Worm (Caenorhabditis elegans): Measurements from ENCODE around the gene Y47D7A.9.

Y47D7A.9 gene

DNA sequence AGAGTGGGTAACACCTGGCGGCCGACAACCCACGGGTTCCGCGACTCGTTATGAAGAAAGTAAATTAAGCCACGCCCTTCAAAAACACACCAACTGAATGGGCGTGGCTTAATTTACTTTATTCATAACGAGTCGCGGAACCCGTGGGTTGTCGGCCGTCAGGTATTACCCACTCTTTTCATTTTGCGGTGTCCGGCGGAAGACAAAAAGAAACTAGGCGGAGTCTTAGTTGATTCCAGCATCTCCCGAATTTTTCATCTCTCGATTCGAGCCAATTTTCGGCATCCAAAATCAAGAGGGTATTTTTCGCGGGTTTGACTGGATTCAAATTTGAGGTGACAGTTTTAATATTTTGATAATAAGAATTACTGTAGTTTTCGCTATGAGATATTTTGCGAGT is 23.9 kb upstream of the Y47D7A.9 start:
- TF ChIP-seq ceh-44 (GFP tag; IDR thresholded peaks at IDR 0.05) (no peak), unc-130 (GFP tag; optimal IDR thresholded peaks at IDR 0.05) (peak; percentile 35), lin-38 (GFP tag; IDR thresholded peaks at IDR 0.05) (peak; percentile 63; the same call in 1 of the 2 replicates), F49E8.2 (tag; optimal IDR thresholded peaks at IDR 0.05; ENCODE audit: borderline replicate concordance) (peak; percentile 52), hif-1 (tag; optimal IDR thresholded peaks at IDR 0.05) (no peak), nhr-237 (tag; optimal IDR thresholded peaks at IDR 0.05) (no peak), Y105C5A.15 (GFP tag; IDR thresholded peaks at IDR 0.05) (no peak), pqm-1 (tag; optimal IDR thresholded peaks at IDR 0.05) (no peak), arid-1 (GFP tag; conservative IDR thresholded peaks at IDR 0.05) (0 out of 2 replicates have a peak, but pooled peaks have one; percentile 11), snpc-1.2 (GFP tag; IDR thresholded peaks at IDR 0.05) (peak; percentile 38; the same call in 1 of the 2 replicates)

DNA sequence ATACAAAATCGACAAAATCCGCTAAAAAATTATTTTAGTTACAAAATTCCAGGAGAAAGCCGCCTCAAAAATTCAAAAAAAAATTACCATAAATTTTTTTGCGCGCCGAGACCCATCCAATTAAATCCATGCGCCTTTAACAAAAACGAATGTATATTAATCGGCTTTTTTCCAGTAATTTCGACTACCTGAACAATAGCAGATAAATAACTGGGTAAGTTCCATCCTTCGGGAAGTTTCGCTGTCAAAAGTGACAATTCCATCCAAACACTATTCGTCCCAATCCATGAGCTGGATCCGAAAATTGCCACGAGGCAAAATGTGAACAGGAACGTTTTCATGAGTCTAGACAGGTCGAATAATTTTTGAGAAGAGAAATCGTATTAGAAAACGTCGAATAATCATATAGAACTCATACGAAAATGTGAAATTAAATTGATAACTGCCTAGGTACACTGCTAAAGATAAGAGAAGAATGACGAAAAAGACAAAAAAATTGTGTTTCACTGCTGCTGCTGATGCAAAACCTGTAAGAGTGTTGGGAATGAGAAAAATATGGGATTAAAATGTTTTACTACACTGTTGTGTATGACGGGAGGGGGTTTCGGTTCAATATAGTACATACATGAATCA is 19.1 kb upstream of the Y47D7A.9 start, which contains the start of gene rft-1:
Gene rft-1 (minus strand): TSS at position 475 of the 633 bp plus-strand sequence.
- TF ChIP-seq nhr-28 (tag; optimal IDR thresholded peaks at IDR 0.05) (peak; percentile 58), pqm-1 (tag; optimal IDR thresholded peaks at IDR 0.05) (peak; percentile 68), unc-62 (GFP tag; optimal IDR thresholded peaks at IDR 0.05 in 1 of 2) (peak in 1 of 2 experiments; percentile 92), unc-62 (tag; optimal IDR thresholded peaks at IDR 0.05) (no peak), daf-16 (GFP tag; optimal IDR thresholded peaks at IDR 0.05) (no peak), daf-16 (tag; optimal IDR thresholded peaks at IDR 0.05) (no peak), lin-39 (tag; optimal IDR thresholded peaks at IDR 0.05) (no peak), zag-1 (tag; optimal IDR thresholded peaks at IDR 0.05) (no peak), snpc-1.2 (GFP tag; IDR thresholded peaks at IDR 0.05) (no peak), mdt-29 (GFP tag; IDR thresholded peaks at IDR 0.05) (no peak), nhr-25 (tag; optimal IDR thresholded peaks at IDR 0.05; ENCODE audit: borderline replicate concordance, insufficient read depth) (no peak), sdz-12 (GFP tag; optimal IDR thresholded peaks at IDR 0.05) (no peak), dmd-6 (GFP tag; IDR thresholded peaks at IDR 0.05) (peak; percentile 20; the same call in 1 of the 2 replicates), aha-1 (tag) (peak; percentile 25), mdl-1 (tag; optimal IDR thresholded peaks at IDR 0.05) (no peak), nhr-77 (tag; optimal IDR thresholded peaks at IDR 0.05) (peak; percentile 20), skn-1 (tag; optimal IDR thresholded peaks at IDR 0.05) (no peak)

DNA sequence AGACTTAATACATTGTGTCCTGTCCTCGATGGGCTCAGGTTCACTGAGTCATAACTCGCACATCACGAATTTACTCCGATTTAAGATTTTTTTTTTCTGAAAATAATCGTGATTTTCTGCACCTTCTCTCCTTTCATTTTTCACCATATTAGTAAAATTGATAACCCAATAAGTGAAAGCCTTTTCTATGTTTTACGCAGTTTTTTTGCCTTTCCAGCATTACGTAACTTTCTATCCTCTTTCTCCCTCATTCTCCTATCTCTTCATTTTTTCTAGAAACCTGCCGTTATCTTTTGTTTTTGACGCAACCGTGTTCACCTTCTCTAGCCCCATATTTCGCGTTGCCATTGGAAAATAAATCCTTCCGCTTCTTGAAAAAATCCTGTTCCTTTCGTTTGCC is 13.5 kb upstream of the Y47D7A.9 start:
- peak in 1 of 2 experiments; percentile 84 for TF ChIP-seq unc-62 (GFP tag; optimal IDR thresholded peaks at IDR 0.05 in 1 of 2)
- TF ChIP-seq unc-62 (tag; optimal IDR thresholded peaks at IDR 0.05) = no peak
- TF ChIP-seq Y75B8A.6 (GFP tag; IDR thresholded peaks at IDR 0.05) = no peak

DNA sequence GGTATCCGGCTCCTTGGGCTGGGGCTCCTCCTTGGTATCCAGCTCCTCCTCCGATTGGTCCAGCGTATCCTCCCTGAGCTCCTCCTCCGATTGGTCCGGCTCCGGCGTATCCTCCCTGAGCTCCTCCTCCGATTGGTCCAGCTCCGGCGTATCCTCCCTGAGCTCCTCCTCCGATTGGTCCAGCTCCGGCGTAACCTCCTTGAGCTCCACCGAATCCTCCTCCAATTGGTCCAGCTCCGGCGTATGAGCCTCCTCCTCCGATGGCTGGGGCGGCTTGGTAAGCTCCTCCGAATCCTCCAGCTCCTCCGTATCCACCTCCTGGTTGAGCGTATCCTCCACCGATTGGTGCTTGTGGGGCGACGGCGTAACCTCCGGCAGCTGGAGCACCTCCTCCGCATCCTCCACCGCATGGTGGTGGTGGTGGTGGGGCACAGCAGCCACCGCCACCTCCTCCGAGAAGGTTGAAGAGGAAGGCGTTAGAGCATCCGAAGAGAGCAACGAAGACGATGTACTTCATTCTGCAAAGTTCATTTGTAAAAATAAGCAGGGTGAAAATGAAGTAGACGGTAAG is 11.7 kb upstream of the Y47D7A.9 start, which contains the start of gene Y47D7A.13:
Gene Y47D7A.13 (minus strand): TSS at position 517 of the 571 bp plus-strand sequence.
- TF ChIP-seq egl-43 (GFP tag; IDR thresholded peaks at IDR 0.05) (no peak), egl-27 (tag; optimal IDR thresholded peaks at IDR 0.05) (no peak), ceh-28 (tag; optimal IDR thresholded peaks at IDR 0.05) (no peak), hif-1 (tag; optimal IDR thresholded peaks at IDR 0.05) (no peak), lin-38 (GFP tag; IDR thresholded peaks at IDR 0.05) (0 out of 2 replicates have a peak, but pooled peaks have one; percentile 17), daf-16 (GFP tag; optimal IDR thresholded peaks at IDR 0.05) (no peak), daf-16 (tag; optimal IDR thresholded peaks at IDR 0.05) (no peak), fos-1 (tag; optimal IDR thresholded peaks at IDR 0.05) (no peak), dmd-6 (GFP tag; IDR thresholded peaks at IDR 0.05) (no peak), lin-13 (GFP tag; optimal IDR thresholded peaks at IDR 0.05) (no peak), T26A8.4 (GFP tag; IDR thresholded peaks at IDR 0.05) (no peak), skn-1 (tag; optimal IDR thresholded peaks at IDR 0.05) (no peak), set-16 (GFP tag; IDR thresholded peaks at IDR 0.05) (peak; percentile 96), tra-1 (GFP tag; IDR thresholded peaks at IDR 0.05) (no peak), duxl-1 (tag; optimal IDR thresholded peaks at IDR 0.05; ENCODE audit: poor library complexity) (no peak), dpl-1 (GFP tag; optimal IDR thresholded peaks at IDR 0.05) (no peak), jun-1 (tag; optimal IDR thresholded peaks at IDR 0.05) (no peak)

Data from whole organism, L4 larva.